Worm (Caenorhabditis elegans) whole organism, late embryonic: Measurements from ENCODE around the gene str-233.

Experiments
- C08G9.2 ChIP-seq: sonication (generic microtip); optimal IDR thresholded peaks from 2 replicates; lab custom pipeline; 2016; ENCODE audit warnings: mild to moderate bottlenecking, missing genetic modification characterization, moderate library complexity, missing compliant biosample characterization
- C38D4.7 ChIP-seq: fragments of 200-800 bp; sonication (Bioruptor generic); optimal IDR thresholded peaks from 2 replicates; lab custom pipeline; 2018; ENCODE audit warnings: mild to moderate bottlenecking, missing genetic modification characterization, moderate library complexity, missing compliant biosample characterization
- F13H6.1 ChIP-seq: sonication (generic microtip); optimal IDR thresholded peaks from 2 replicates; lab custom pipeline; 2016; ENCODE audit warnings: missing genetic modification characterization, missing compliant biosample characterization
- K02D7.2 ChIP-seq: sonication (generic microtip); optimal IDR thresholded peaks from 2 replicates; lab custom pipeline; 2017; ENCODE audit warnings: mild to moderate bottlenecking, missing genetic modification characterization, missing compliant biosample characterization
- K09A11.1 ChIP-seq: sonication (generic microtip); optimal IDR thresholded peaks from 2 replicates; lab custom pipeline; 2017; ENCODE audit warnings: antibody characterized with exemption, mild to moderate bottlenecking, missing genetic modification characterization, missing compliant biosample characterization; ENCODE audit not compliant: insufficient read depth
- ceh-14 ChIP-seq: sonication (generic microtip); optimal IDR thresholded peaks from 2 replicates; lab custom pipeline; 2016; ENCODE audit warnings: missing genotype, missing genetic modification characterization, missing compliant biosample characterization
- ceh-18 ChIP-seq: sonication (generic microtip); optimal IDR thresholded peaks from 2 replicates; lab custom pipeline; 2016; ENCODE audit warnings: missing genetic modification characterization, missing compliant biosample characterization
- ceh-22 ChIP-seq: sonication (generic microtip); optimal IDR thresholded peaks from 2 replicates; lab custom pipeline; 2017; ENCODE audit warnings: missing biosample characterization, missing genetic modification characterization
- ceh-24 ChIP-seq: sonication (generic microtip); optimal IDR thresholded peaks from 2 replicates; lab custom pipeline; 2016; ENCODE audit warnings: mild to moderate bottlenecking, missing genetic modification characterization, missing compliant biosample characterization
- ceh-30 ChIP-seq: fragments of 150-350 bp; optimal IDR thresholded peaks from 2 replicates; lab custom pipeline; 2014; ENCODE audit warnings: missing biosample characterization, missing genetic modification characterization
- ceh-31 ChIP-seq: sonication (generic microtip); optimal IDR thresholded peaks from 2 replicates; lab custom pipeline; 2016; ENCODE audit warnings: missing genetic modification characterization, missing compliant biosample characterization
- ceh-45 ChIP-seq: fragments of 200-800 bp; sonication (Bioruptor generic); IDR thresholded peaks from 2 replicates; pipeline ENCODE4 v1.3.6; 2022; ENCODE audit warnings: missing genetic modification reagents, missing genetic modification characterization, missing compliant biosample characterization
- ceh-6 ChIP-seq: fragments of 200-800 bp; sonication (Bioruptor generic); optimal IDR thresholded peaks from 2 replicates; lab custom pipeline; 2018; ENCODE audit warnings: mild to moderate bottlenecking, missing genetic modification characterization, missing compliant biosample characterization
- dmd-4 ChIP-seq: sonication (generic microtip); optimal IDR thresholded peaks from 2 replicates; lab custom pipeline; 2016; ENCODE audit warnings: borderline replicate concordance, missing genetic modification characterization, missing compliant biosample characterization
- fax-1 ChIP-seq: sonication (generic microtip); optimal IDR thresholded peaks from 2 replicates; lab custom pipeline; 2016; ENCODE audit warnings: missing genotype, missing genetic modification characterization, missing compliant biosample characterization
- fkh-10 ChIP-seq: fragments of 150-350 bp; optimal IDR thresholded peaks from 2 replicates; lab custom pipeline; 2014; ENCODE audit warnings: missing biosample characterization, missing genetic modification reagents, missing genetic modification characterization
- hlh-13 ChIP-seq: fragments of 200-800 bp; sonication (Bioruptor generic); optimal IDR thresholded peaks from 2 replicates; lab custom pipeline; 2018; ENCODE audit warnings: mild to moderate bottlenecking, missing genetic modification characterization, missing compliant biosample characterization
- hlh-30 ChIP-seq: sonication (generic microtip); optimal IDR thresholded peaks from 2 replicates; lab custom pipeline; 2017; ENCODE audit warnings: antibody characterized with exemption, missing genetic modification characterization, missing compliant biosample characterization; ENCODE audit not compliant: insufficient read depth
- hlh-8 ChIP-seq: sonication (generic microtip); optimal IDR thresholded peaks from 2 replicates; lab custom pipeline; 2016; ENCODE audit warnings: missing genotype, missing genetic modification characterization, missing compliant biosample characterization
- lim-6 ChIP-seq: sonication (generic microtip); optimal IDR thresholded peaks from 2 replicates; lab custom pipeline; 2016; ENCODE audit warnings: missing genetic modification characterization, missing compliant biosample characterization
- lin-11 ChIP-seq: fragments of 200-800 bp; sonication (Bioruptor generic); optimal IDR thresholded peaks from 2 replicates; lab custom pipeline; 2018; ENCODE audit warnings: mild to moderate bottlenecking, missing genetic modification characterization, missing compliant biosample characterization
- madf-2 ChIP-seq: sonication (generic microtip); optimal IDR thresholded peaks from 2 replicates; lab custom pipeline; 2017; ENCODE audit warnings: missing genetic modification characterization, missing compliant biosample characterization
- mec-3 ChIP-seq: sonication (generic microtip); optimal IDR thresholded peaks from 2 replicates; lab custom pipeline; 2016; ENCODE audit warnings: borderline replicate concordance, missing genetic modification characterization, missing compliant biosample characterization
- nfya-1 ChIP-seq: sonication (generic microtip); optimal IDR thresholded peaks from 2 replicates; lab custom pipeline; 2017; ENCODE audit warnings: missing genetic modification characterization, mild to moderate bottlenecking, missing compliant biosample characterization, antibody characterized with exemption, moderate library complexity
- nhr-232 ChIP-seq: sonication (generic microtip); optimal IDR thresholded peaks from 2 replicates; lab custom pipeline; 2016; ENCODE audit warnings: missing genetic modification characterization, missing compliant biosample characterization
- odd-2 ChIP-seq: sonication (generic microtip); optimal IDR thresholded peaks from 2 replicates; lab custom pipeline; 2017; ENCODE audit warnings: antibody characterized with exemption, mild to moderate bottlenecking, missing genetic modification characterization, missing compliant biosample characterization
- pax-1 ChIP-seq: fragments of 150-350 bp; optimal IDR thresholded peaks from 2 replicates; lab custom pipeline; 2014; ENCODE audit warnings: missing biosample characterization, missing genetic modification characterization
- pha-2 ChIP-seq: sonication (generic microtip); optimal IDR thresholded peaks from 2 replicates; lab custom pipeline; 2017; ENCODE audit warnings: mild to moderate bottlenecking, missing genetic modification characterization, missing compliant biosample characterization
- pha-4 ChIP-seq: fragments of 150-350 bp; optimal IDR thresholded peaks from 2 replicates; lab custom pipeline; 2018; ENCODE audit warnings: missing biosample characterization, missing genetic modification reagents, missing genetic modification characterization
- pros-1 ChIP-seq: fragments of 150-350 bp; optimal IDR thresholded peaks from 2 replicates; lab custom pipeline; 2014; ENCODE audit warnings: missing biosample characterization, missing genetic modification reagents, missing genetic modification characterization
- ref-2 ChIP-seq: sonication (generic microtip); optimal IDR thresholded peaks from 2 replicates; lab custom pipeline; 2016; ENCODE audit warnings: missing genetic modification characterization, missing compliant biosample characterization
- rnt-1 ChIP-seq: sonication (generic microtip); optimal IDR thresholded peaks from 2 replicates; lab custom pipeline; 2016; ENCODE audit warnings: missing genetic modification characterization, missing compliant biosample characterization
- sdc-2 ChIP-seq: sonication (generic microtip); optimal IDR thresholded peaks from 2 replicates; lab custom pipeline; 2016; ENCODE audit warnings: missing genotype, missing genetic modification characterization, missing compliant biosample characterization
- sox-4 ChIP-seq: sonication (generic microtip); optimal IDR thresholded peaks from 2 replicates; lab custom pipeline; 2017; ENCODE audit warnings: mild to moderate bottlenecking, missing genetic modification characterization, inconsistent platforms, missing compliant biosample characterization
- syd-9 ChIP-seq: sonication (generic microtip); optimal IDR thresholded peaks from 2 replicates; lab custom pipeline; 2016; ENCODE audit warnings: mild to moderate bottlenecking, missing genetic modification characterization, moderate library complexity, missing compliant biosample characterization
- tbx-7 ChIP-seq: sonication (generic microtip); optimal IDR thresholded peaks from 2 replicates; lab custom pipeline; 2016; ENCODE audit warnings: missing genotype, missing genetic modification characterization, missing compliant biosample characterization
- unc-42 ChIP-seq: sonication (generic microtip); optimal IDR thresholded peaks from 2 replicates; lab custom pipeline; 2016; ENCODE audit warnings: missing genotype, missing genetic modification characterization, missing compliant biosample characterization

Gene str-233

DNA sequence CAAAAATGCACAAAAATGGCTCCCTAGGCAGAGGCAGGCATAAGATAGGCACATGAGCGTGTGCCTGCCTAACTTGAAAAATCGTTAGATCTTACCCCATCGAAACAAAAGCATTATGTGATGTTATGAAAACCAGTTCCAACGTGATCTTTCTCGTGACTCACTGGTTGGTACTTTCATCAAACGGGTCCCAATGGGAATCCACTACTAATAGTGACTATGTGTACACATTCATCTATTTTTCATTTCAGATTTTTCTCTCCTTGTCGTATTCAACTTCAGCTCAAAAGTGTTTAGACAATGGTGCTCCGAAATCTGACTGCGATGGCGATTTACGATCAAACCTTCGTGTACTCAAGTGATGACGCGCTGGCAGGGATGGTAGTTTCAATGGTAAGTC is 8.2 kb upstream of the str-233 start, which contains the start of gene srx-43:
Gene srx-43 (plus strand): TSS at position 301 of the 400 bp plus-strand sequence.
- TF ChIP-seq hlh-30 (tag; lab: Kevin White, UChicago) (no peak), hlh-13 (GFP tag; lab: Kevin White, UChicago) (no peak), ref-2 (tag; lab: Kevin White, UChicago) (no peak), fkh-10 (GFP tag; lab: Kevin White, UChicago) (no peak), C08G9.2 (no peak), nhr-232 (no peak), pax-1 (tag; lab: Kevin White, UChicago) (no peak), lin-11 (tag; lab: Kevin White, UChicago) (no peak), tbx-7 (tag; lab: Kevin White, UChicago) (no peak), nfya-1 (tag; lab: Kevin White, UChicago) (no peak), ceh-18 (tag; lab: Kevin White, UChicago) (no peak)

DNA sequence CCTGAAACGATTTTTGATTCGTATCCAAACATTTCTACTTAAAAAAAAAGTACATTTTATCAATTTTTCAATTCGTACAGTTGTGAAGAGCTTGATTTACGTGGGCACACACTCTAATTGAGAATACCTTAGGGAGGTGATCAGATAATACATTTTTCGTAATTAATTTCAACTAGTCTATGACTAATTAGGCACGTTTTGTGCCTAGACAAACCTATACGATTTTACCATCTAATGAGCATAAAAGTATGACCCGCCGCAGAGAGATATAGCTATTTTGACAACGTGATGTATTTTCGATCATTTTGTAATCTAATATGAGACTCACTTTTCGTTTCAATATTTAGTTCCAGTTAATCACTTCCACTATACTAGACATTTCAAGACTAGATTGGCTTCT is 7.5 kb upstream of the str-233 start:
- TF ChIP-seq hlh-30 (tag; lab: Kevin White, UChicago): no peak
- no peak for TF ChIP-seq pros-1 (tag; lab: Kevin White, UChicago)
- TF ChIP-seq dmd-4: no peak
- no peak for TF ChIP-seq ceh-45
- TF ChIP-seq rnt-1 (tag; lab: Kevin White, UChicago): no peak
- TF ChIP-seq C38D4.7 (GFP tag; lab: Kevin White, UChicago): no peak
- no peak for TF ChIP-seq K09A11.1 (tag; lab: Kevin White, UChicago)
- TF ChIP-seq ceh-31 (tag; lab: Kevin White, UChicago): no peak
- no peak for TF ChIP-seq ceh-22 (tag; lab: Kevin White, UChicago)
- TF ChIP-seq sox-4 (tag; lab: Kevin White, UChicago): no peak
- TF ChIP-seq K02D7.2 (tag; lab: Kevin White, UChicago): no peak

DNA sequence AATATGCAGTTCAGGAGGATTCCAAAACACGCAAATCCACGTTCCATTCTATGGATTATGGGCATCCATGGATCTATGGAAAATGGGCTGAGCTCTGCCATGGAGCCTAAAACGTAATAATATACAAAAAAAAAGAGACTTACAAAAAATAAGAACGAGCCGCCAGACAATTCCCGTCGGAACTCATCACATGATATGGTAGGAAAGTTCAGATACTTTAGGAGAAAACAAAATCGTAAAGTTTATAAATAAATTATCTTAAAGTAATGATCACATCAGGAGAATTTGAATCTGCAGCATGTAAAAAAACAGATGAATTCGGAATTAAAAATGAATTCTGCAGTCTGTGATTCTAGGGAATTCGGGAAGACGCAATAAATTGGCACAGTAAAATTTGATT is 6.2 kb upstream of the str-233 start, which contains the start of gene str-232:
Gene str-232 (minus strand): TSS at position 101 of the 400 bp plus-strand sequence.
- TF ChIP-seq odd-2 (no peak), K09A11.1 (tag; lab: Kevin White, UChicago) (no peak), ceh-45 (no peak), ceh-18 (tag; lab: Kevin White, UChicago) (no peak), pha-4 (tag; lab: Kevin White, UChicago) (no peak)
- TF ChIP-seq, all 69 proteins: peak for 0

DNA sequence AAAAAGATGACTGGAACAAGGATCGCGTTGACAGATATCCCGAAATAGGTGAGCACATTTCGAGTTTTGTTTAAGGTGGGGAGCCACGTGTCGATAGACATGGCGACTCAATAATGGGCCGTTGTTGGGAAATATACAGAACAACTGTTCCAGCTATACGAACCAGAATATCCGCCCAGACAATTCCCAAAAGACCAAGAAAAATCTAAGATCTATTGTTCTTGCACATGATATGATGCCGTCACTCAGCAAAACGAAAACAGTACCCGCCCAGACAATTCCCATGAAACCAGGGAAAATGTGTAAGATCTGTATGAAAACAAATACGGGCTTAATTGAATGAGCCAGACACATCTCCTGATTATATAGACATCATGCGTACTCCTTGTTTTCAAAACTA is 2.0 kb downstream of the str-233 start, which contains the start of gene str-231:
Gene str-231 (minus strand): TSS at position 101 of the 400 bp plus-strand sequence.
- TF ChIP-seq K09A11.1 (tag; lab: Kevin White, UChicago): no peak
- no peak for TF ChIP-seq ceh-31 (tag; lab: Kevin White, UChicago)
- no peak for TF ChIP-seq lim-6
- TF ChIP-seq rnt-1 (tag; lab: Kevin White, UChicago): no peak
- TF ChIP-seq ceh-30 (tag; lab: Kevin White, UChicago): no peak
- TF ChIP-seq ceh-24 (tag; lab: Kevin White, UChicago): no peak
- TF ChIP-seq hlh-8 (tag; lab: Kevin White, UChicago): no peak
- no peak for TF ChIP-seq syd-9 (tag; lab: Kevin White, UChicago)
- TF ChIP-seq ceh-14 (tag; lab: Kevin White, UChicago): no peak
- TF ChIP-seq fax-1 (tag; lab: Kevin White, UChicago): no peak
- TF ChIP-seq ceh-6 (GFP tag; lab: Kevin White, UChicago): no peak
- TF ChIP-seq unc-42 (tag; lab: Kevin White, UChicago): no peak
- TF ChIP-seq sdc-2 (tag; lab: Kevin White, UChicago): no peak
- TF ChIP-seq madf-2 (tag; lab: Kevin White, UChicago): no peak
- TF ChIP-seq mec-3 (tag; lab: Kevin White, UChicago): no peak
- no peak for TF ChIP-seq pha-2 (tag; lab: Kevin White, UChicago)
- TF ChIP-seq F13H6.1 (tag; lab: Kevin White, UChicago): no peak
- no peak for TF ChIP-seq pha-4 (tag; lab: Kevin White, UChicago)
- TF ChIP-seq, all 69 proteins: peak for 0
